Fruit fly (Drosophila melanogaster) whole organism, pupa: Measurements from ENCODE around the gene inaF-B.

Experiments
- CG10348 ChIP-seq: fragments of 200-800 bp; sonication (Bioruptor generic); IDR thresholded peaks from 2 replicates; pipeline ENCODE4 v1.3.6; 2022; ENCODE audit warnings: missing biosample characterization, missing genetic modification characterization
- CG12605 ChIP-seq: fragments of 200-800 bp; sonication (Bioruptor generic); IDR thresholded peaks from 2 replicates; pipeline ENCODE4 v1.3.6; 2022; ENCODE audit warnings: missing biosample characterization, missing genetic modification characterization
- CG13204 ChIP-seq: fragments of 200-800 bp; sonication (Bioruptor generic); optimal IDR thresholded peaks from 2 replicates; lab custom pipeline; 2018; ENCODE audit warnings: missing biosample characterization, mild to moderate bottlenecking, missing genetic modification characterization, moderate library complexity
- CG17806 ChIP-seq: fragments of 200-800 bp; sonication (Bioruptor generic); optimal IDR thresholded peaks from 2 replicates; lab custom pipeline; 2018; ENCODE audit warnings: missing biosample characterization, mild to moderate bottlenecking, missing genetic modification characterization, moderate library complexity
- CG32121 ChIP-seq: fragments of 200-800 bp; sonication (Bioruptor generic); IDR thresholded peaks from 2 replicates; pipeline ENCODE4 v1.3.6; 2022; ENCODE audit warnings: missing biosample characterization, missing genetic modification characterization
- CG34367 ChIP-seq: fragments of 200-800 bp; sonication (Bioruptor generic); optimal IDR thresholded peaks from 2 replicates; lab custom pipeline; 2018; ENCODE audit warnings: missing biosample characterization, mild to moderate bottlenecking, missing genetic modification characterization
- CG8301 ChIP-seq: fragments of 200-800 bp; sonication (Bioruptor generic); optimal IDR thresholded peaks from 2 replicates; lab custom pipeline; 2018; ENCODE audit warnings: missing biosample characterization, mild to moderate bottlenecking, missing genetic modification characterization
- EcR ChIP-seq: fragments of 200-800 bp; sonication (Bioruptor generic); optimal IDR thresholded peaks from 3 replicates; lab custom pipeline; 2019; ENCODE audit warnings: missing biosample characterization, missing genetic modification characterization, mild to moderate bottlenecking, moderate library complexity, missing genetic modification reagents
- Pif1A ChIP-seq: fragments of 200-800 bp; sonication (Bioruptor generic); optimal IDR thresholded peaks from 3 replicates; lab custom pipeline; 2016; ENCODE audit warnings: missing biosample characterization, missing genetic modification characterization
- Pif1B ChIP-seq: fragments of 200-800 bp; sonication (Bioruptor generic); optimal IDR thresholded peaks from 3 replicates; lab custom pipeline; 2016; ENCODE audit warnings: missing biosample characterization, missing genetic modification characterization
- Snoo ChIP-seq: fragments of 200-800 bp; sonication (Bioruptor generic); optimal IDR thresholded peaks from 3 replicates; lab custom pipeline; 2017; ENCODE audit warnings: missing biosample characterization, mild to moderate bottlenecking, missing genetic modification characterization, inconsistent platforms
- fd96Ca ChIP-seq: fragments of 200-800 bp; sonication (Bioruptor generic); IDR thresholded peaks from 3 replicates; pipeline ENCODE4 v1.3.6; 2022; ENCODE audit warnings: missing biosample characterization, missing genetic modification characterization
- rn ChIP-seq: fragments of 200-800 bp; sonication (Bioruptor generic); IDR thresholded peaks from 2 replicates; pipeline ENCODE4 v1.3.6; 2022; ENCODE audit warnings: missing biosample characterization, missing genetic modification characterization

- no peak for TF ChIP-seq Pif1B
- TF ChIP-seq fd96Ca (GFP tag; lab: Robert Waterston, UW), result no peak
- no peak for TF ChIP-seq rn (GFP tag; lab: Robert Waterston, UW)
- no peak for TF ChIP-seq CG8301
- TF ChIP-seq CG34367 (tag; lab: Kevin White, UChicago), result no peak
- TF ChIP-seq CG10348 (GFP tag; lab: Robert Waterston, UW), result no peak
- no peak for TF ChIP-seq CG32121 (GFP tag; lab: Robert Waterston, UW)
- no peak for TF ChIP-seq CG17806 (tag; lab: Kevin White, UChicago)
- no peak for TF ChIP-seq Pif1A (GFP tag; lab: Kevin White, UChicago)
- TF ChIP-seq EcR (GFP tag; lab: Kevin White, UChicago), result no peak
- no peak for TF ChIP-seq CG13204 (GFP tag; lab: Kevin White, UChicago)
- no peak for TF ChIP-seq CG12605 (GFP tag; lab: Robert Waterston, UW)
- TF ChIP-seq Snoo, result no peak
Observed at dm6 chrX:11723946-11724345, 8.6 kb downstream of the inaF-B start, which contains the start of gene CG15221.
